Worm (Caenorhabditis elegans) whole organism, late embryonic: ENCODE measurements around the gene F53A9.1.

ENCODE experiments used
- K09A11.1 ChIP-seq: sonication (generic microtip); optimal IDR thresholded peaks from 2 replicates; lab custom pipeline; 2017; ENCODE audit warnings: antibody characterized with exemption, mild to moderate bottlenecking, missing genetic modification characterization, missing compliant biosample characterization; ENCODE audit not compliant: insufficient read depth
- T23F11.4 ChIP-seq: fragments of 200-800 bp; sonication (Bioruptor generic); optimal IDR thresholded peaks from 2 replicates; lab custom pipeline; 2018; ENCODE audit warnings: mild to moderate bottlenecking, missing genetic modification characterization, missing compliant biosample characterization
- ahr-1 ChIP-seq: sonication (generic microtip); optimal IDR thresholded peaks from 2 replicates; lab custom pipeline; 2016; ENCODE audit warnings: missing genetic modification characterization, missing compliant biosample characterization
- ama-1 ChIP-seq: fragments of 150-350 bp; optimal IDR thresholded peaks from 2 replicates; lab custom pipeline; 2014
- ceh-18 ChIP-seq: sonication (generic microtip); optimal IDR thresholded peaks from 2 replicates; lab custom pipeline; 2016; ENCODE audit warnings: missing genetic modification characterization, missing compliant biosample characterization
- ceh-22 ChIP-seq: sonication (generic microtip); optimal IDR thresholded peaks from 2 replicates; lab custom pipeline; 2017; ENCODE audit warnings: missing biosample characterization, missing genetic modification characterization
- ceh-24 ChIP-seq: sonication (generic microtip); optimal IDR thresholded peaks from 2 replicates; lab custom pipeline; 2016; ENCODE audit warnings: mild to moderate bottlenecking, missing genetic modification characterization, missing compliant biosample characterization
- ceh-34 ChIP-seq: sonication (generic microtip); optimal IDR thresholded peaks from 2 replicates; lab custom pipeline; 2016; ENCODE audit warnings: mild to moderate bottlenecking, missing genetic modification characterization, missing compliant biosample characterization
- ceh-45 ChIP-seq: fragments of 200-800 bp; sonication (Bioruptor generic); IDR thresholded peaks from 2 replicates; pipeline ENCODE4 v1.3.6; 2022; ENCODE audit warnings: missing genetic modification reagents, missing genetic modification characterization, missing compliant biosample characterization
- ceh-48 ChIP-seq: sonication (generic microtip); optimal IDR thresholded peaks from 2 replicates; lab custom pipeline; 2016; ENCODE audit warnings: missing genetic modification characterization, inconsistent platforms, missing compliant biosample characterization
- ceh-6 ChIP-seq: fragments of 200-800 bp; sonication (Bioruptor generic); optimal IDR thresholded peaks from 2 replicates; lab custom pipeline; 2018; ENCODE audit warnings: mild to moderate bottlenecking, missing genetic modification characterization, missing compliant biosample characterization
- ceh-9 ChIP-seq: sonication (generic microtip); optimal IDR thresholded peaks from 2 replicates; lab custom pipeline; 2016; ENCODE audit warnings: mild to moderate bottlenecking, missing genetic modification characterization, inconsistent platforms, missing compliant biosample characterization
- che-1 ChIP-seq: sonication (generic microtip); optimal IDR thresholded peaks from 2 replicates; lab custom pipeline; 2016; ENCODE audit warnings: mild to moderate bottlenecking, missing genetic modification characterization, missing compliant biosample characterization
- dmd-4 ChIP-seq: sonication (generic microtip); optimal IDR thresholded peaks from 2 replicates; lab custom pipeline; 2016; ENCODE audit warnings: borderline replicate concordance, missing genetic modification characterization, missing compliant biosample characterization
- elt-2 ChIP-seq: sonication (generic microtip); optimal IDR thresholded peaks from 2 replicates; lab custom pipeline; 2016; ENCODE audit warnings: missing genetic modification reagents, missing genetic modification characterization, missing compliant biosample characterization
- elt-4 ChIP-seq: sonication (generic microtip); optimal IDR thresholded peaks from 2 replicates; lab custom pipeline; 2016; ENCODE audit warnings: missing genetic modification characterization, missing compliant biosample characterization
- fax-1 ChIP-seq: sonication (generic microtip); optimal IDR thresholded peaks from 2 replicates; lab custom pipeline; 2016; ENCODE audit warnings: missing genotype, missing genetic modification characterization, missing compliant biosample characterization
- gmeb-2 ChIP-seq: sonication (generic microtip); optimal IDR thresholded peaks from 2 replicates; lab custom pipeline; 2016; ENCODE audit warnings: missing genetic modification characterization, inconsistent platforms, missing compliant biosample characterization
- hlh-13 ChIP-seq: fragments of 200-800 bp; sonication (Bioruptor generic); optimal IDR thresholded peaks from 2 replicates; lab custom pipeline; 2018; ENCODE audit warnings: mild to moderate bottlenecking, missing genetic modification characterization, missing compliant biosample characterization
- hlh-15 ChIP-seq: sonication (generic microtip); optimal IDR thresholded peaks from 2 replicates; lab custom pipeline; 2016; ENCODE audit warnings: missing genetic modification characterization, missing compliant biosample characterization
- hlh-30 ChIP-seq: sonication (generic microtip); optimal IDR thresholded peaks from 2 replicates; lab custom pipeline; 2017; ENCODE audit warnings: antibody characterized with exemption, missing genetic modification characterization, missing compliant biosample characterization; ENCODE audit not compliant: insufficient read depth
- hlh-6 ChIP-seq: sonication (generic microtip); optimal IDR thresholded peaks from 2 replicates; lab custom pipeline; 2016; ENCODE audit warnings: missing genotype, missing genetic modification characterization, missing compliant biosample characterization
- hlh-8 ChIP-seq: sonication (generic microtip); optimal IDR thresholded peaks from 2 replicates; lab custom pipeline; 2016; ENCODE audit warnings: missing genotype, missing genetic modification characterization, missing compliant biosample characterization
- lin-11 ChIP-seq: fragments of 200-800 bp; sonication (Bioruptor generic); optimal IDR thresholded peaks from 2 replicates; lab custom pipeline; 2018; ENCODE audit warnings: mild to moderate bottlenecking, missing genetic modification characterization, missing compliant biosample characterization
- madf-2 ChIP-seq: sonication (generic microtip); optimal IDR thresholded peaks from 2 replicates; lab custom pipeline; 2017; ENCODE audit warnings: missing genetic modification characterization, missing compliant biosample characterization
- mec-3 ChIP-seq: sonication (generic microtip); optimal IDR thresholded peaks from 2 replicates; lab custom pipeline; 2016; ENCODE audit warnings: borderline replicate concordance, missing genetic modification characterization, missing compliant biosample characterization
- nfya-1 ChIP-seq: sonication (generic microtip); optimal IDR thresholded peaks from 2 replicates; lab custom pipeline; 2017; ENCODE audit warnings: missing genetic modification characterization, mild to moderate bottlenecking, missing compliant biosample characterization, antibody characterized with exemption, moderate library complexity
- nhr-11 ChIP-seq: fragments of 150-350 bp; optimal IDR thresholded peaks from 2 replicates; lab custom pipeline; 2014; ENCODE audit warnings: missing biosample characterization, missing genetic modification characterization
- pax-1 ChIP-seq: fragments of 150-350 bp; optimal IDR thresholded peaks from 2 replicates; lab custom pipeline; 2014; ENCODE audit warnings: missing biosample characterization, missing genetic modification characterization
- pha-2 ChIP-seq: sonication (generic microtip); optimal IDR thresholded peaks from 2 replicates; lab custom pipeline; 2017; ENCODE audit warnings: mild to moderate bottlenecking, missing genetic modification characterization, missing compliant biosample characterization
- pha-4 ChIP-seq: fragments of 150-350 bp; optimal IDR thresholded peaks from 2 replicates; lab custom pipeline; 2018; ENCODE audit warnings: missing biosample characterization, missing genetic modification reagents, missing genetic modification characterization
- pqm-1 ChIP-seq: sonication (generic microtip); optimal IDR thresholded peaks from 2 replicates; lab custom pipeline; 2016; ENCODE audit warnings: missing genetic modification characterization, missing compliant biosample characterization
- ref-2 ChIP-seq: sonication (generic microtip); optimal IDR thresholded peaks from 2 replicates; lab custom pipeline; 2016; ENCODE audit warnings: missing genetic modification characterization, missing compliant biosample characterization
- sdc-2 ChIP-seq: sonication (generic microtip); optimal IDR thresholded peaks from 2 replicates; lab custom pipeline; 2016; ENCODE audit warnings: missing genotype, missing genetic modification characterization, missing compliant biosample characterization
- sox-2 ChIP-seq: fragments of 200-800 bp; sonication (Bioruptor generic); IDR thresholded peaks from 2 replicates; pipeline ENCODE4 v1.3.6; 2022; ENCODE audit warnings: missing genetic modification reagents, missing genetic modification characterization, missing compliant biosample characterization
- syd-9 ChIP-seq: sonication (generic microtip); optimal IDR thresholded peaks from 2 replicates; lab custom pipeline; 2016; ENCODE audit warnings: mild to moderate bottlenecking, missing genetic modification characterization, moderate library complexity, missing compliant biosample characterization
- tbx-2 ChIP-seq: sonication (generic microtip); optimal IDR thresholded peaks from 2 replicates; lab custom pipeline; 2016; ENCODE audit warnings: missing genetic modification characterization, missing compliant biosample characterization
- tbx-7 ChIP-seq: sonication (generic microtip); optimal IDR thresholded peaks from 2 replicates; lab custom pipeline; 2016; ENCODE audit warnings: missing genotype, missing genetic modification characterization, missing compliant biosample characterization
- unc-3 ChIP-seq, 2 experiments: fragments of 200-800 bp in 1 of 2; sonication (Bioruptor generic) in 1 of 2; sonication (generic microtip) in 1 of 2; conservative IDR thresholded peaks in 1 of 2; optimal IDR thresholded peaks in 1 of 2; 2 replicates each; pipeline versions ENCODE4 v1.3.6 to Lab custom; 2016 to 2022; ENCODE audit warnings: missing compliant biosample characterization in 2 of 2, missing genetic modification characterization in 2 of 2, missing genetic modification reagents in 1 of 2
- unc-42 ChIP-seq: sonication (generic microtip); optimal IDR thresholded peaks from 2 replicates; lab custom pipeline; 2016; ENCODE audit warnings: missing genotype, missing genetic modification characterization, missing compliant biosample characterization
- unc-55 ChIP-seq: sonication (generic microtip); optimal IDR thresholded peaks from 2 replicates; lab custom pipeline; 2017; ENCODE audit warnings: missing biosample characterization, missing genetic modification reagents, missing genetic modification characterization
- zip-5 ChIP-seq: sonication (generic microtip); optimal IDR thresholded peaks from 2 replicates; lab custom pipeline; 2016; ENCODE audit warnings: missing genetic modification characterization, missing compliant biosample characterization

Gene F53A9.1

ce11 chrX:8752546-8752945 lies 41.2 kb downstream of the F53A9.1 start:
- TF ChIP-seq elt-4 (tag; lab: Kevin White, UChicago) (no peak), hlh-30 (tag; lab: Kevin White, UChicago) (peak; percentile 44), elt-2 (tag; lab: Kevin White, UChicago) (peak; percentile 47), unc-3 (GFP tag; conservative IDR thresholded peaks at IDR 0.05; lab: Robert Waterston, UW) (no peak), unc-3 (tag; optimal IDR thresholded peaks at IDR 0.05; lab: Kevin White, UChicago) (no peak)
- TF ChIP-seq, all 69 proteins: peak for 2

ce11 chrX:8754285-8754795 lies 42.9 kb downstream of the F53A9.1 start:
- TF ChIP-seq mec-3 (tag; lab: Kevin White, UChicago) (no peak), hlh-6 (tag; lab: Kevin White, UChicago) (no peak), ama-1 (lab: Kevin White, UChicago) (no peak), nhr-11 (tag; lab: Kevin White, UChicago) (no peak), ceh-45 (GFP tag; lab: Robert Waterston, UW) (no peak), ref-2 (tag; lab: Kevin White, UChicago) (no peak), madf-2 (no peak), ceh-6 (GFP tag; lab: Kevin White, UChicago) (no peak), syd-9 (tag; lab: Kevin White, UChicago) (no peak), tbx-2 (tag; lab: Kevin White, UChicago) (no peak), ceh-22 (tag; lab: Kevin White, UChicago) (no peak), ceh-24 (tag; lab: Kevin White, UChicago) (no peak), lin-11 (tag; lab: Kevin White, UChicago) (no peak)

ce11 chrX:8755987-8756386 lies 44.6 kb downstream of the F53A9.1 start:
- no peak for TF ChIP-seq unc-55
- no peak for TF ChIP-seq ceh-18 (tag; lab: Kevin White, UChicago)
- no peak for TF ChIP-seq elt-4 (tag; lab: Kevin White, UChicago)
- TF ChIP-seq sdc-2 (tag; lab: Kevin White, UChicago) = no peak
- no peak for TF ChIP-seq hlh-30 (tag; lab: Kevin White, UChicago)
- TF ChIP-seq pha-2 (tag; lab: Kevin White, UChicago) = no peak
- no peak for TF ChIP-seq lin-11 (tag; lab: Kevin White, UChicago)
- no peak for TF ChIP-seq ceh-6 (GFP tag; lab: Kevin White, UChicago)
- no peak for TF ChIP-seq che-1 (tag; lab: Kevin White, UChicago)
- TF ChIP-seq ceh-34 (tag; lab: Kevin White, UChicago) = no peak
- TF ChIP-seq sox-2 (GFP tag; lab: Robert Waterston, UW) = no peak
- no peak for TF ChIP-seq unc-42 (tag; lab: Kevin White, UChicago)
- no peak for TF ChIP-seq hlh-13 (GFP tag; lab: Kevin White, UChicago)
- TF ChIP-seq pqm-1 (tag; lab: Kevin White, UChicago) = no peak
- no peak for TF ChIP-seq tbx-7
- TF ChIP-seq zip-5 (tag; lab: Kevin White, UChicago) = no peak
- TF ChIP-seq gmeb-2 (tag; lab: Kevin White, UChicago) = no peak
- TF ChIP-seq nhr-11 (tag; lab: Kevin White, UChicago) = no peak
- no peak for TF ChIP-seq hlh-15

ce11 chrX:8761060-8761459 lies 49.7 kb downstream of the F53A9.1 start:
- TF ChIP-seq dmd-4 (no peak), ceh-48 (tag; lab: Kevin White, UChicago) (no peak), ama-1 (lab: Kevin White, UChicago) (no peak), T23F11.4 (GFP tag; lab: Kevin White, UChicago) (no peak), tbx-7 (no peak), fax-1 (tag; lab: Kevin White, UChicago) (no peak), ahr-1 (tag; lab: Kevin White, UChicago) (no peak), hlh-15 (no peak), ceh-6 (GFP tag; lab: Kevin White, UChicago) (no peak), pqm-1 (tag; lab: Kevin White, UChicago) (no peak), ceh-9 (tag; lab: Kevin White, UChicago) (no peak), nfya-1 (tag; lab: Kevin White, UChicago) (no peak), pax-1 (no peak), hlh-8 (tag; lab: Kevin White, UChicago) (no peak), pha-4 (tag; lab: Kevin White, UChicago) (no peak), K09A11.1 (tag; lab: Kevin White, UChicago) (no peak), sdc-2 (tag; lab: Kevin White, UChicago) (no peak), elt-2 (tag; lab: Kevin White, UChicago) (no peak)
